Worm (Caenorhabditis elegans): ENCODE results near the gene T01G5.8.

Gene T01G5.8

DNA sequence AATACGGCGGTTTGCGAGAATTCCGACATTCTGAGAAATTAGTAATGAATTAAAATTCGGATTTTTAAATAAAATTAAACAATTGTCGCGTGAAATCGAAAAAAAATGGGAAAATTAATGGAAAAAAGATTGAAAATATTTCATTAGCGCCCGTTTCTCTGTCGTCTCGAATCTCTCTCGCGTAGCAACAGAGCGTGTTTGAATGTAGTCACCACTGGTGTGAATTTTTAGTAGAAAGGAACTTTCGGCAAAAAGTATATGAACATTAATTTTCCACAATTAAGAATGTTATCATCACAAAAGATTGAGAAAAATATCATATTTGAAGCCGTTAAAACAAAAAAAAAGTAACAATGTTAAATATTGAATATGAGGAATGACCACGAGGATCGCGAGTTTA lies 20.7 kb downstream of the T01G5.8 start, which contains the start of gene aipl-1 (continued):
- TF ChIP-seq mes-2 (tag; optimal IDR thresholded peaks at IDR 0.05; ENCODE audit: poor library complexity, severe bottlenecking) (peak; percentile 94), php-3 (GFP tag; IDR thresholded peaks at IDR 0.05) (no peak), mxl-2 (GFP tag; conservative IDR thresholded peaks at IDR 0.05) (no peak), hlh-30 (tag; optimal IDR thresholded peaks at IDR 0.05; ENCODE audit: insufficient read depth) (peak; percentile 63), ceh-44 (GFP tag; IDR thresholded peaks at IDR 0.05) (no peak), F10B5.3 (tag; optimal IDR thresholded peaks at IDR 0.05) (no peak), lin-39 (tag; optimal IDR thresholded peaks at IDR 0.05) (no peak), snpc-1.2 (GFP tag; IDR thresholded peaks at IDR 0.05) (no peak), cey-2 (tag; optimal IDR thresholded peaks at IDR 0.05; ENCODE audit: borderline replicate concordance, insufficient read depth) (no peak), spr-3 (GFP tag; optimal IDR thresholded peaks at IDR 0.05) (no peak), lin-29 (GFP tag; IDR thresholded peaks at IDR 0.05) (no peak), lin-1 (GFP tag; IDR thresholded peaks at IDR 0.05) (no peak), dmd-6 (GFP tag; IDR thresholded peaks at IDR 0.05) (peak; percentile 39; the same call in 1 of the 2 replicates), ZK546.5 (tag; optimal IDR thresholded peaks at IDR 0.05) (no peak), dmd-8 (GFP tag; IDR thresholded peaks at IDR 0.05) (no peak), Y48G9A.11 (GFP tag; IDR thresholded peaks at IDR 0.05) (no peak), Y105C5A.15 (GFP tag; IDR thresholded peaks at IDR 0.05) (no peak), nhr-6 (tag; optimal IDR thresholded peaks at IDR 0.05) (peak; percentile 97), mdt-29 (GFP tag; IDR thresholded peaks at IDR 0.05) (no peak), gei-8 (GFP tag; optimal IDR thresholded peaks at IDR 0.05) (no peak), sdz-12 (GFP tag; optimal IDR thresholded peaks at IDR 0.05) (no peak), egl-27 (tag; optimal IDR thresholded peaks at IDR 0.05) (no peak), lin-13 (GFP tag; optimal IDR thresholded peaks at IDR 0.05) (peak; percentile 58), attf-4 (tag; optimal IDR thresholded peaks at IDR 0.05) (no peak), ZK337.2 (GFP tag; IDR thresholded peaks at IDR 0.05) (peak; percentile 47; the same call in 1 of the 2 replicates), rbr-2 (tag; optimal IDR thresholded peaks at IDR 0.05) (peak; percentile 41), nhr-48 (tag; optimal IDR thresholded peaks at IDR 0.05) (no peak), dmd-9 (GFP tag; IDR thresholded peaks at IDR 0.05) (no peak), pha-4 (GFP tag; IDR thresholded peaks at IDR 0.05) (no peak), pha-4 (tag; optimal IDR thresholded peaks at IDR 0.05) (peak; percentile 47), mdl-1 (tag; optimal IDR thresholded peaks at IDR 0.05) (peak in 1 of 2 experiments; percentile 21), zip-11 (GFP tag; IDR thresholded peaks at IDR 0.05) (no peak), unc-39 (tag; optimal IDR thresholded peaks at IDR 0.05) (no peak), ama-1 (optimal IDR thresholded peaks at IDR 0.05) (no peak), F26F4.8 (GFP tag; conservative IDR thresholded peaks at IDR 0.05) (no peak), duxl-1 (tag; optimal IDR thresholded peaks at IDR 0.05; ENCODE audit: poor library complexity) (no peak), nhr-102 (tag; optimal IDR thresholded peaks at IDR 0.05) (no peak), ceh-32 (tag; optimal IDR thresholded peaks at IDR 0.05; ENCODE audit: poor library complexity) (no peak), zfp-2 (tag; optimal IDR thresholded peaks at IDR 0.05) (no peak), zip-2 (tag; optimal IDR thresholded peaks at IDR 0.05) (no peak), jun-1 (tag; optimal IDR thresholded peaks at IDR 0.05) (no peak), zfp-3 (GFP tag; conservative IDR thresholded peaks at IDR 0.05) (no peak), Y75B8A.6 (GFP tag; IDR thresholded peaks at IDR 0.05) (no peak), spr-1 (tag; optimal IDR thresholded peaks at IDR 0.05) (no peak), madf-9 (GFP tag; conservative IDR thresholded peaks at IDR 0.05) (0 out of 2 replicates have a peak, but pooled peaks have one; percentile 11), lsy-2 (tag; optimal IDR thresholded peaks at IDR 0.05) (peak in 1 of 2 experiments; percentile 46), ceh-62 (tag; optimal IDR thresholded peaks at IDR 0.05) (no peak), unc-62 (GFP tag; optimal IDR thresholded peaks at IDR 0.05 in 1 of 2) (no peak), unc-62 (tag; optimal IDR thresholded peaks at IDR 0.05) (no peak), zag-1 (tag; optimal IDR thresholded peaks at IDR 0.05) (no peak), egl-43 (GFP tag; IDR thresholded peaks at IDR 0.05) (no peak), Y5F2A.4 (GFP tag; optimal IDR thresholded peaks at IDR 0.05) (no peak)

All from whole organism, L4 larva.